Worm (Caenorhabditis elegans) whole organism, L4 larva: ENCODE data around the gene Y69A2AR.25.

Experiments
- D1046.2 ChIP-seq: fragments of 200-800 bp; sonication (Bioruptor generic); IDR thresholded peaks from 2 replicates; pipeline ENCODE4 v1.3.6; 2022; ENCODE audit warnings: missing genetic modification characterization, missing compliant biosample characterization
- F10B5.3 ChIP-seq: sonication (generic microtip); optimal IDR thresholded peaks from 2 replicates; lab custom pipeline; 2016; ENCODE audit warnings: mild to moderate bottlenecking, missing genetic modification characterization, missing compliant biosample characterization
- F44E2.7 ChIP-seq: fragments of 200-800 bp; sonication (Bioruptor generic); IDR thresholded peaks from 2 replicates; pipeline ENCODE4 v2.1.2; 2022; ENCODE audit warnings: missing genetic modification characterization, missing compliant biosample characterization
- F49E8.2 ChIP-seq: sonication (generic microtip); optimal IDR thresholded peaks from 2 replicates; lab custom pipeline; 2016; ENCODE audit warnings: missing compliant biosample characterization, mild to moderate bottlenecking, missing genetic modification characterization, borderline replicate concordance
- R02D3.7 ChIP-seq: fragments of 150-350 bp; sonication (generic microtip); optimal IDR thresholded peaks from 3 replicates; lab custom pipeline; 2014; ENCODE audit warnings: missing biosample characterization, missing genetic modification characterization
- T20F7.1 ChIP-seq: fragments of 200-800 bp; sonication (Bioruptor generic); optimal IDR thresholded peaks from 2 replicates; lab custom pipeline; 2018; ENCODE audit warnings: mild to moderate bottlenecking, missing genetic modification characterization, missing compliant biosample characterization
- T26A8.4 ChIP-seq: fragments of 200-800 bp; sonication (Bioruptor generic); IDR thresholded peaks from 2 replicates; pipeline ENCODE4 v1.3.6; 2022; ENCODE audit warnings: missing genetic modification characterization, missing compliant biosample characterization
- Y5F2A.4 ChIP-seq: fragments of 200-800 bp; sonication (Bioruptor generic); optimal IDR thresholded peaks from 2 replicates; lab custom pipeline; 2018; ENCODE audit warnings: mild to moderate bottlenecking, missing genetic modification characterization, missing compliant biosample characterization
- aha-1 ChIP-seq: fragments of 150-350 bp; peaks from one replicate; lab custom pipeline; 2014; ENCODE audit warnings: missing biosample characterization, missing genetic modification characterization
- attf-4 ChIP-seq: sonication (generic microtip); optimal IDR thresholded peaks from 3 replicates; lab custom pipeline; 2017; ENCODE audit warnings: missing biosample characterization, missing genetic modification characterization
- ceh-20 ChIP-seq: fragments of 200-800 bp; sonication (Bioruptor generic); IDR thresholded peaks from 2 replicates; pipeline ENCODE4 v1.3.6; 2022; ENCODE audit warnings: missing genetic modification reagents, missing genetic modification characterization, missing compliant biosample characterization
- ceh-32 ChIP-seq: sonication (generic microtip); optimal IDR thresholded peaks from 2 replicates; lab custom pipeline; 2016; ENCODE audit warnings: mild to moderate bottlenecking, missing genetic modification characterization, missing compliant biosample characterization; ENCODE audit not compliant: poor library complexity
- ceh-44 ChIP-seq: fragments of 200-800 bp; sonication (Bioruptor generic); IDR thresholded peaks from 2 replicates; pipeline ENCODE4 v1.3.6; 2022; ENCODE audit warnings: missing genetic modification reagents, missing genetic modification characterization, missing compliant biosample characterization
- ceh-62 ChIP-seq: sonication (generic microtip); optimal IDR thresholded peaks from 2 replicates; lab custom pipeline; 2017; ENCODE audit warnings: missing biosample characterization, missing genetic modification characterization
- ceh-82 ChIP-seq: sonication (generic microtip); optimal IDR thresholded peaks from 2 replicates; lab custom pipeline; 2017; ENCODE audit warnings: missing biosample characterization, missing genetic modification characterization
- ces-1 ChIP-seq: fragments of 150-350 bp; sonication (generic microtip); optimal IDR thresholded peaks from 4 replicates; lab custom pipeline; 2014; ENCODE audit warnings: missing biosample characterization, missing genetic modification reagents, missing genetic modification characterization
- ctbp-1 ChIP-seq: fragments of 200-800 bp; sonication (Bioruptor generic); IDR thresholded peaks from 2 replicates; pipeline ENCODE4 v1.3.6; 2022; ENCODE audit warnings: missing genetic modification reagents, missing genetic modification characterization, missing compliant biosample characterization
- daf-12 ChIP-seq: fragments of 150-350 bp; optimal IDR thresholded peaks from 2 replicates; lab custom pipeline; 2014; ENCODE audit warnings: missing biosample characterization, missing genetic modification reagents, missing genetic modification characterization
- daf-19 ChIP-seq: fragments of 200-800 bp; sonication (Bioruptor generic); conservative IDR thresholded peaks from 2 replicates; pipeline ENCODE4 v1.3.6; 2022; ENCODE audit warnings: missing genetic modification characterization, missing compliant biosample characterization
- dmd-6 ChIP-seq: fragments of 200-800 bp; sonication (Bioruptor generic); IDR thresholded peaks from 2 replicates; pipeline ENCODE4 v1.3.6; 2022; ENCODE audit warnings: missing genetic modification reagents, missing genetic modification characterization, missing compliant biosample characterization
- fos-1 ChIP-seq: fragments of 150-350 bp; optimal IDR thresholded peaks from 2 replicates; lab custom pipeline; 2014; ENCODE audit warnings: missing biosample characterization, missing genetic modification characterization
- gei-8 ChIP-seq: fragments of 200-800 bp; sonication (Bioruptor generic); optimal IDR thresholded peaks from 2 replicates; lab custom pipeline; 2018; ENCODE audit warnings: mild to moderate bottlenecking, missing genetic modification characterization, missing compliant biosample characterization
- hlh-30 ChIP-seq: sonication (generic microtip); optimal IDR thresholded peaks from 2 replicates; lab custom pipeline; 2017; ENCODE audit warnings: antibody characterized with exemption, mild to moderate bottlenecking, missing genetic modification characterization, missing compliant biosample characterization; ENCODE audit not compliant: insufficient read depth
- hmg-1.1 ChIP-seq: fragments of 200-800 bp; sonication (Bioruptor generic); IDR thresholded peaks from 2 replicates; pipeline ENCODE4 v1.3.6; 2022; ENCODE audit warnings: missing genetic modification reagents, missing genetic modification characterization, missing compliant biosample characterization
- lim-7 ChIP-seq: fragments of 200-800 bp; sonication (Bioruptor generic); IDR thresholded peaks from 2 replicates; pipeline ENCODE4 v1.3.6; 2022; ENCODE audit warnings: missing genetic modification characterization, missing compliant biosample characterization
- lin-13 ChIP-seq: fragments of 150-350 bp; optimal IDR thresholded peaks from 2 replicates; lab custom pipeline; 2014; ENCODE audit warnings: missing biosample characterization, missing genetic modification reagents, missing genetic modification characterization
- lin-15B ChIP-seq: fragments of 150-350 bp; sonication (generic microtip); optimal IDR thresholded peaks from 3 replicates; lab custom pipeline; 2014; ENCODE audit warnings: missing biosample characterization, missing genetic modification characterization
- lin-29 ChIP-seq: fragments of 200-800 bp; sonication (Bioruptor generic); IDR thresholded peaks from 2 replicates; pipeline ENCODE4 v1.3.6; 2022; ENCODE audit warnings: missing genetic modification reagents, missing genetic modification characterization, missing compliant biosample characterization
- lin-38 ChIP-seq: fragments of 200-800 bp; sonication (Bioruptor generic); IDR thresholded peaks from 2 replicates; pipeline ENCODE4 v1.3.6; 2022; ENCODE audit warnings: missing genetic modification reagents, missing genetic modification characterization, missing compliant biosample characterization
- lin-39 ChIP-seq: fragments of 150-350 bp; optimal IDR thresholded peaks from 2 replicates; lab custom pipeline; 2014; ENCODE audit warnings: missing biosample characterization, missing genetic modification reagents, missing genetic modification characterization
- lir-3 ChIP-seq: sonication (generic microtip); optimal IDR thresholded peaks from 2 replicates; lab custom pipeline; 2016; ENCODE audit warnings: mild to moderate bottlenecking, missing genetic modification characterization, missing compliant biosample characterization
- lsy-2 ChIP-seq, 2 experiments: fragments of 150-350 bp in 1 of 2; sonication (generic microtip) in 1 of 2; optimal IDR thresholded peaks; 2 replicates each; lab custom pipeline; 2014 to 2017; ENCODE audit warnings: missing biosample characterization in 2 of 2, missing genetic modification characterization in 2 of 2
- madf-5 ChIP-seq, 2 experiments: fragments of 200-800 bp; sonication (Bioruptor generic); IDR thresholded peaks; 2 replicates each; pipeline ENCODE4 v1.3.6; 2022; ENCODE audit warnings: missing compliant biosample characterization in 2 of 2, missing genetic modification characterization in 2 of 2
- madf-9 ChIP-seq: fragments of 200-800 bp; sonication (Bioruptor generic); conservative IDR thresholded peaks from 2 replicates; pipeline ENCODE4 v1.3.6; 2022; ENCODE audit warnings: missing genetic modification reagents, missing genetic modification characterization, missing compliant biosample characterization
- mdl-1 ChIP-seq, 2 experiments: fragments of 150-350 bp in 1 of 2; sonication (generic microtip) in 1 of 2; optimal IDR thresholded peaks; 2 replicates each; lab custom pipeline; 2014 to 2017; ENCODE audit warnings: missing biosample characterization in 2 of 2, missing genetic modification characterization in 2 of 2
- mdt-29 ChIP-seq: fragments of 200-800 bp; sonication (Bioruptor generic); IDR thresholded peaks from 2 replicates; pipeline ENCODE4 v1.3.6; 2022; ENCODE audit warnings: missing genetic modification reagents, missing genetic modification characterization, missing compliant biosample characterization
- mep-1 ChIP-seq: fragments of 150-350 bp; sonication (generic microtip); optimal IDR thresholded peaks from 3 replicates; lab custom pipeline; 2014; ENCODE audit warnings: missing biosample characterization, missing genetic modification characterization
- mes-2 ChIP-seq: sonication (generic microtip); optimal IDR thresholded peaks from 2 replicates; lab custom pipeline; 2016; ENCODE audit warnings: missing genotype, mild to moderate bottlenecking, missing genetic modification characterization, missing compliant biosample characterization; ENCODE audit not compliant: poor library complexity, severe bottlenecking
- mxl-2 ChIP-seq: fragments of 200-800 bp; sonication (Bioruptor generic); conservative IDR thresholded peaks from 2 replicates; pipeline ENCODE4 v1.3.6; 2022; ENCODE audit warnings: missing genetic modification reagents, missing genetic modification characterization, missing compliant biosample characterization
- mxl-3 ChIP-seq: fragments of 200-800 bp; sonication (Bioruptor generic); optimal IDR thresholded peaks from 2 replicates; lab custom pipeline; 2018; ENCODE audit warnings: mild to moderate bottlenecking, missing genetic modification characterization, missing compliant biosample characterization
- nhr-102 ChIP-seq: sonication (generic microtip); optimal IDR thresholded peaks from 2 replicates; lab custom pipeline; 2016; ENCODE audit warnings: mild to moderate bottlenecking, missing genetic modification characterization, moderate library complexity, missing compliant biosample characterization
- nhr-111 ChIP-seq: fragments of 200-800 bp; sonication (Bioruptor generic); optimal IDR thresholded peaks from 2 replicates; lab custom pipeline; 2018; ENCODE audit warnings: mild to moderate bottlenecking, missing genetic modification characterization, missing compliant biosample characterization
- nhr-237 ChIP-seq: sonication (generic microtip); optimal IDR thresholded peaks from 2 replicates; lab custom pipeline; 2017; ENCODE audit warnings: missing biosample characterization, missing genetic modification characterization
- sdz-12 ChIP-seq: fragments of 200-800 bp; sonication (Bioruptor generic); optimal IDR thresholded peaks from 2 replicates; lab custom pipeline; 2018; ENCODE audit warnings: mild to moderate bottlenecking, missing genetic modification characterization, missing compliant biosample characterization
- snpc-1.2 ChIP-seq: fragments of 200-800 bp; sonication (Bioruptor generic); IDR thresholded peaks from 2 replicates; pipeline ENCODE4 v1.3.6; 2022; ENCODE audit warnings: missing genetic modification reagents, missing genetic modification characterization, missing compliant biosample characterization
- snpc-4 ChIP-seq: fragments of 150-350 bp; optimal IDR thresholded peaks from 2 replicates; lab custom pipeline; 2014; ENCODE audit warnings: missing biosample characterization, missing genetic modification characterization
- spr-1 ChIP-seq: sonication (generic microtip); optimal IDR thresholded peaks from 2 replicates; lab custom pipeline; 2016; ENCODE audit warnings: mild to moderate bottlenecking, missing genetic modification characterization, missing compliant biosample characterization
- tag-97 ChIP-seq: fragments of 200-800 bp; sonication (Bioruptor generic); IDR thresholded peaks from 2 replicates; pipeline ENCODE4 v1.3.6; 2022; ENCODE audit warnings: missing genetic modification characterization, missing compliant biosample characterization
- vab-7 ChIP-seq: fragments of 200-800 bp; sonication (Bioruptor generic); IDR thresholded peaks from 2 replicates; pipeline ENCODE4 v1.3.6; 2022; ENCODE audit warnings: missing genetic modification reagents, missing genetic modification characterization, missing compliant biosample characterization
- zfp-2 ChIP-seq: sonication (generic microtip); optimal IDR thresholded peaks from 2 replicates; lab custom pipeline; 2016; ENCODE audit warnings: mild to moderate bottlenecking, missing genetic modification characterization, missing compliant biosample characterization
- zfp-3 ChIP-seq: fragments of 200-800 bp; sonication (Bioruptor generic); conservative IDR thresholded peaks from 2 replicates; pipeline ENCODE4 v1.3.6; 2022; ENCODE audit warnings: missing genetic modification reagents, missing genetic modification characterization, missing compliant biosample characterization
- zip-2 ChIP-seq: fragments of 150-350 bp; optimal IDR thresholded peaks from 2 replicates; lab custom pipeline; 2014; ENCODE audit warnings: missing biosample characterization, missing genetic modification characterization

Gene Y69A2AR.25

DNA sequence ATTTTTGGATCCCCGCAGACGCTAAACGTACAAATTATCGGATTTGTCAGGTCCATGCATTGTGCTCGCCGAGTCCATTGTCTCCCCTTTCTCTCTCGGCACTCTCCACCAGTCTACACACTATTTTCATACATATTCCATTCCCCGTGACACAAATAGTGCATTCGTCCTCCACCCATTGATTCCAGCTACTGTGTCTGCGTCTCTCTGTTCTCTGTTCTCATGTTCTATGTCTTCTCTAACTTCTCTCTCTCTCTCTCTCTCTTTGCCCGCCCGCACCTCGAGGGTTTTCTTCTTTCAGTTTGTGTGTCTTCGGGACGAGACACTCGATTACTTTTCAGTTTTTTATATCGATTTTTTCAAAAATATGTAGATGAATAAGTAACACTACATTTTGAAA lies 31.5 kb upstream of the Y69A2AR.25 start (continued):
- peak; percentile 23; the same call in 1 of the 2 replicates for TF ChIP-seq lin-29 (GFP tag; lab: Robert Waterston, UW)
- no peak for TF ChIP-seq ceh-44 (GFP tag; lab: Robert Waterston, UW)
- TF ChIP-seq hmg-1.1 (GFP tag; lab: Robert Waterston, UW), result peak; percentile 87
- no peak for TF ChIP-seq madf-5 (GFP tag; IDR thresholded peaks at IDR 0.05; lab: Robert Waterston, UW)
- TF ChIP-seq mdt-29 (GFP tag; lab: Robert Waterston, UW), result no peak
- TF ChIP-seq T20F7.1 (GFP tag; lab: Kevin White, UChicago), result no peak
- TF ChIP-seq ceh-32, result no peak
- no peak for TF ChIP-seq daf-12 (tag; lab: Kevin White, UChicago)
- no peak for TF ChIP-seq vab-7 (GFP tag; lab: Robert Waterston, UW)
- TF ChIP-seq Y5F2A.4 (GFP tag; lab: Kevin White, UChicago), result no peak
- no peak for TF ChIP-seq spr-1 (tag; lab: Kevin White, UChicago)
- TF ChIP-seq T26A8.4, result peak; percentile 63
- peak; percentile 99 for TF ChIP-seq hlh-30 (tag; lab: Kevin White, UChicago)
- no peak for TF ChIP-seq mxl-2
- no peak for TF ChIP-seq R02D3.7
- TF ChIP-seq ceh-82 (tag; lab: Kevin White, UChicago), result no peak
- TF ChIP-seq lin-15B (tag; lab: Kevin White, UChicago), result no peak
- TF ChIP-seq zip-2 (tag; lab: Kevin White, UChicago), result no peak
- no peak for TF ChIP-seq madf-9
- TF ChIP-seq F10B5.3, result no peak
- peak; percentile 53; the same call in 1 of the 2 replicates for TF ChIP-seq ceh-20
- no peak for TF ChIP-seq ctbp-1 (GFP tag; lab: Robert Waterston, UW)
- peak; percentile 42 for TF ChIP-seq nhr-102 (tag; lab: Kevin White, UChicago)
- TF ChIP-seq attf-4, result no peak
- TF ChIP-seq tag-97 (GFP tag; lab: Robert Waterston, UW), result no peak
- peak; percentile 70 to 87 for TF ChIP-seq mdl-1 (tag; optimal IDR thresholded peaks at IDR 0.05; lab: Kevin White, UChicago)
- no peak for TF ChIP-seq F49E8.2
- no peak for TF ChIP-seq snpc-1.2 (GFP tag; lab: Robert Waterston, UW)
- no peak for TF ChIP-seq ces-1
- peak; percentile 73 for TF ChIP-seq mes-2
- TF ChIP-seq mxl-3 (GFP tag; lab: Kevin White, UChicago), result peak; percentile 55
- TF ChIP-seq D1046.2 (GFP tag; lab: Robert Waterston, UW), result no peak
- TF ChIP-seq fos-1 (tag; lab: Kevin White, UChicago), result no peak
- TF ChIP-seq lim-7, result no peak
- peak; percentile 54 for TF ChIP-seq lin-38 (GFP tag; lab: Robert Waterston, UW)
- TF ChIP-seq dmd-6 (GFP tag; lab: Robert Waterston, UW), result peak; percentile 79
- TF ChIP-seq aha-1 (tag; lab: Kevin White, UChicago), result peak; percentile 49
- no peak for TF ChIP-seq zfp-2 (tag; lab: Kevin White, UChicago)
- TF ChIP-seq sdz-12, result no peak
- TF ChIP-seq lin-13 (GFP tag; lab: Kevin White, UChicago), result peak; percentile 69
- no peak for TF ChIP-seq nhr-111
- TF ChIP-seq lsy-2 (tag; optimal IDR thresholded peaks at IDR 0.05; lab: Kevin White, UChicago), result peak; percentile 58 to 88
- TF ChIP-seq F44E2.7 (GFP tag; lab: Robert Waterston, UW), result no peak
- no peak for TF ChIP-seq lir-3
- TF ChIP-seq lin-39 (tag; lab: Kevin White, UChicago), result no peak
- no peak for TF ChIP-seq daf-19
- no peak for TF ChIP-seq ceh-62
- TF ChIP-seq zfp-3 (GFP tag; lab: Robert Waterston, UW), result no peak
- peak; percentile 85 for TF ChIP-seq mep-1 (tag; lab: Kevin White, UChicago)
- no peak for TF ChIP-seq snpc-4 (tag; lab: Kevin White, UChicago)
- TF ChIP-seq gei-8 (GFP tag; lab: Kevin White, UChicago), result no peak
- TF ChIP-seq nhr-237, result no peak
